Worm (Caenorhabditis elegans) whole organism, L2 larva: ENCODE results near the gene col-169.

Experiments used
- F13H6.1 ChIP-seq: sonication (generic microtip); optimal IDR thresholded peaks from 2 replicates; lab custom pipeline; 2016; ENCODE audit warnings: missing genetic modification characterization, missing compliant biosample characterization
- R02D3.7 ChIP-seq: fragments of 150-350 bp; optimal IDR thresholded peaks from 2 replicates; lab custom pipeline; 2014; ENCODE audit warnings: missing biosample characterization, missing genetic modification characterization
- Y55F3AM.14 ChIP-seq: fragments of 200-800 bp; sonication (Bioruptor generic); optimal IDR thresholded peaks from 2 replicates; lab custom pipeline; 2018; ENCODE audit warnings: mild to moderate bottlenecking, missing genetic modification characterization, missing compliant biosample characterization
- ZK546.5 ChIP-seq: sonication (generic microtip); optimal IDR thresholded peaks from 2 replicates; lab custom pipeline; 2017; ENCODE audit warnings: missing biosample characterization, missing genetic modification characterization
- alr-1 ChIP-seq: fragments of 150-350 bp; optimal IDR thresholded peaks from 2 replicates; lab custom pipeline; 2014; ENCODE audit warnings: missing biosample characterization, missing genetic modification characterization
- aly-2 ChIP-seq: fragments of 150-350 bp; optimal IDR thresholded peaks from 2 replicates; lab custom pipeline; 2014; ENCODE audit warnings: missing biosample characterization, missing genetic modification characterization
- ama-1 ChIP-seq: fragments of 150-350 bp; optimal IDR thresholded peaks from 2 replicates; lab custom pipeline; 2018; ENCODE audit warnings: inconsistent platforms
- blmp-1 ChIP-seq: sonication (generic microtip); optimal IDR thresholded peaks from 2 replicates; lab custom pipeline; 2017; ENCODE audit warnings: missing genetic modification characterization, mild to moderate bottlenecking, missing compliant biosample characterization, antibody characterized with exemption, moderate library complexity; ENCODE audit not compliant: insufficient read depth
- ceh-16 ChIP-seq: fragments of 150-350 bp; optimal IDR thresholded peaks from 2 replicates; lab custom pipeline; 2014; ENCODE audit warnings: missing biosample characterization, missing genetic modification characterization
- crh-2 ChIP-seq: sonication (generic microtip); optimal IDR thresholded peaks from 2 replicates; lab custom pipeline; 2017; ENCODE audit warnings: missing biosample characterization, missing genetic modification characterization
- egl-27 ChIP-seq: sonication (generic microtip); optimal IDR thresholded peaks from 3 replicates; lab custom pipeline; 2017; ENCODE audit warnings: missing biosample characterization, missing genetic modification reagents, missing genetic modification characterization
- elt-1 ChIP-seq: fragments of 150-350 bp; optimal IDR thresholded peaks from 2 replicates; lab custom pipeline; 2014; ENCODE audit warnings: missing biosample characterization, missing genetic modification characterization
- elt-3 ChIP-seq: sonication (generic microtip); optimal IDR thresholded peaks from 2 replicates; lab custom pipeline; 2017; ENCODE audit warnings: missing biosample characterization, missing genetic modification characterization
- fos-1 ChIP-seq: fragments of 150-350 bp; optimal IDR thresholded peaks from 2 replicates; lab custom pipeline; 2014; ENCODE audit warnings: missing biosample characterization, missing genetic modification characterization
- lin-11 ChIP-seq: fragments of 150-350 bp; sonication (generic microtip); optimal IDR thresholded peaks from 2 replicates; lab custom pipeline; 2014; ENCODE audit warnings: missing biosample characterization, missing genetic modification characterization, inconsistent platforms, mixed read lengths
- lin-13 ChIP-seq: fragments of 150-350 bp; optimal IDR thresholded peaks from 2 replicates; lab custom pipeline; 2014; ENCODE audit warnings: missing biosample characterization, missing genetic modification reagents, missing genetic modification characterization
- lin-39 ChIP-seq: fragments of 150-350 bp; optimal IDR thresholded peaks from 2 replicates; lab custom pipeline; 2014; ENCODE audit warnings: missing biosample characterization, missing genetic modification reagents, missing genetic modification characterization
- lsy-2 ChIP-seq, 2 experiments: fragments of 150-350 bp in 1 of 2; sonication (generic microtip) in 1 of 2; optimal IDR thresholded peaks; 2 replicates each; lab custom pipeline; 2014 to 2017; ENCODE audit warnings: missing biosample characterization in 2 of 2, missing genetic modification characterization in 2 of 2
- mbf-1 ChIP-seq: sonication (generic microtip); optimal IDR thresholded peaks from 2 replicates; lab custom pipeline; 2017; ENCODE audit warnings: missing biosample characterization, missing genetic modification characterization
- mdl-1 ChIP-seq, 2 experiments: fragments of 150-350 bp in 1 of 2; sonication (generic microtip) in 1 of 2; optimal IDR thresholded peaks; 2 replicates each; lab custom pipeline; 2017; ENCODE audit warnings: missing biosample characterization in 2 of 2, missing genetic modification characterization in 2 of 2
- nhr-11 ChIP-seq: fragments of 150-350 bp; optimal IDR thresholded peaks from 2 replicates; lab custom pipeline; 2014; ENCODE audit warnings: missing biosample characterization, missing genetic modification characterization
- nhr-12 ChIP-seq: fragments of 150-350 bp; optimal IDR thresholded peaks from 2 replicates; lab custom pipeline; 2014; ENCODE audit warnings: missing biosample characterization, missing genetic modification characterization
- nhr-129 ChIP-seq: fragments of 150-350 bp; optimal IDR thresholded peaks from 2 replicates; lab custom pipeline; 2014; ENCODE audit warnings: missing biosample characterization, missing genetic modification characterization
- nhr-21 ChIP-seq: fragments of 150-350 bp; optimal IDR thresholded peaks from 2 replicates; lab custom pipeline; 2014; ENCODE audit warnings: missing biosample characterization, missing genetic modification characterization
- nhr-23 ChIP-seq: fragments of 150-350 bp; optimal IDR thresholded peaks from 2 replicates; lab custom pipeline; 2014; ENCODE audit warnings: missing biosample characterization, missing genetic modification reagents, missing genetic modification characterization
- nhr-25 ChIP-seq: fragments of 150-350 bp; sonication (generic microtip); optimal IDR thresholded peaks from 3 replicates; lab custom pipeline; 2014; ENCODE audit warnings: missing biosample characterization, missing genetic modification characterization
- nhr-6 ChIP-seq: fragments of 150-350 bp; optimal IDR thresholded peaks from 2 replicates; lab custom pipeline; 2014; ENCODE audit warnings: missing biosample characterization, missing genetic modification characterization
- nhr-77 ChIP-seq: fragments of 150-350 bp; optimal IDR thresholded peaks from 2 replicates; lab custom pipeline; 2014; ENCODE audit warnings: missing biosample characterization, missing genetic modification characterization
- peb-1 ChIP-seq: fragments of 150-350 bp; optimal IDR thresholded peaks from 2 replicates; lab custom pipeline; 2014; ENCODE audit warnings: missing biosample characterization, missing genetic modification characterization
- sem-4 ChIP-seq: fragments of 150-350 bp; optimal IDR thresholded peaks from 2 replicates; lab custom pipeline; 2014; ENCODE audit warnings: missing biosample characterization, missing genetic modification reagents, missing genetic modification characterization
- skn-1 ChIP-seq: sonication (generic microtip); optimal IDR thresholded peaks from 2 replicates; lab custom pipeline; 2017; ENCODE audit warnings: missing biosample characterization, missing genetic modification characterization
- sma-3 ChIP-seq: sonication (generic microtip); optimal IDR thresholded peaks from 2 replicates; lab custom pipeline; 2016; ENCODE audit warnings: missing genetic modification reagents, missing genetic modification characterization, missing compliant biosample characterization
- sma-9 ChIP-seq, 2 experiments: fragments of 150-350 bp in 1 of 2; sonication (generic microtip) in 1 of 2; optimal IDR thresholded peaks; 2 replicates each; lab custom pipeline; 2014 to 2016; ENCODE audit warnings: missing genetic modification characterization in 2 of 2, mild to moderate bottlenecking in 1 of 2, missing biosample characterization in 1 of 2, missing compliant biosample characterization in 1 of 2, missing genetic modification reagents in 1 of 2, moderate library complexity in 1 of 2
- snpc-4 ChIP-seq: fragments of 150-350 bp; optimal IDR thresholded peaks from 2 replicates; lab custom pipeline; 2014; ENCODE audit warnings: missing biosample characterization, missing genetic modification characterization
- unc-39 ChIP-seq: fragments of 150-350 bp; optimal IDR thresholded peaks from 2 replicates; lab custom pipeline; 2014; ENCODE audit warnings: missing biosample characterization, missing genetic modification characterization
- unc-55 ChIP-seq: fragments of 150-350 bp; sonication (generic microtip); optimal IDR thresholded peaks from 3 replicates; lab custom pipeline; 2014; ENCODE audit warnings: missing biosample characterization, missing genetic modification reagents, missing genetic modification characterization
- unc-62 ChIP-seq: fragments of 150-350 bp; optimal IDR thresholded peaks from 2 replicates; lab custom pipeline; 2014; ENCODE audit warnings: missing biosample characterization, missing genetic modification reagents, missing genetic modification characterization
- zag-1 ChIP-seq: fragments of 150-350 bp; optimal IDR thresholded peaks from 2 replicates; lab custom pipeline; 2014; ENCODE audit warnings: missing biosample characterization, missing genetic modification characterization
- ztf-1 ChIP-seq: fragments of 200-800 bp; sonication (Bioruptor generic); conservative IDR thresholded peaks from 2 replicates; pipeline ENCODE4 v1.3.6; 2022; ENCODE audit warnings: missing genetic modification characterization, missing compliant biosample characterization
- ztf-11 ChIP-seq: sonication (generic microtip); optimal IDR thresholded peaks from 2 replicates; lab custom pipeline; 2017; ENCODE audit warnings: missing biosample characterization, missing genetic modification characterization
- ztf-4 ChIP-seq: fragments of 150-350 bp; optimal IDR thresholded peaks from 2 replicates; lab custom pipeline; 2014; ENCODE audit warnings: missing biosample characterization, missing genetic modification characterization

The col-169 gene

ce11 chrX:6280998-6281397 is 48.0 kb upstream of the col-169 start (continued):
- TF ChIP-seq ztf-11 (tag; lab: Kevin White, UChicago) (no peak), blmp-1 (tag; lab: Kevin White, UChicago) (peak; percentile 16), ztf-4 (tag; lab: Kevin White, UChicago) (no peak), egl-27 (no peak), crh-2 (peak; percentile 45), unc-39 (tag; lab: Kevin White, UChicago) (no peak), zag-1 (tag; lab: Kevin White, UChicago) (no peak), unc-62 (GFP tag; lab: Kevin White, UChicago) (no peak), Y55F3AM.14 (GFP tag; lab: Kevin White, UChicago) (no peak), nhr-11 (tag; lab: Kevin White, UChicago) (no peak), unc-55 (GFP tag; lab: Kevin White, UChicago) (no peak), mbf-1 (tag; lab: Kevin White, UChicago) (no peak)

DNA sequence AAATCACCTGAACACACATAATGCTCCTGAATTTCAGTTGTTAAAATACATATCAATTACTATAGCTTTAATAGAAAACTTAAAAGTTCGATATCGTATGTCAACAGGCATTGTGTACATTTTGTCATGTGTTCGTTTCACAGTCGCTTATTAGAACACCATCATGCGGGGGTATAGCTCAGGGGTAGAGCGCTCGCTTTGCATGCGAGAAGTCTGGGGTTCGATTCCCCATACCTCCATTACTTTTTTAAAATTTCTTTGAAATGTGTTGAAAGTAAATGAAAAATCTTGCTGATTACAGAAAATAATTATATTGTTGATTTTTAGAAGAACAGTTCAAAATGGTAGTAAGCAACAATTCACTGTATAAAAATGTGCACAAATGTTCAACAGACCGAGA is 42.8 kb upstream of the col-169 start:
- TF ChIP-seq R02D3.7 (tag; lab: Kevin White, UChicago) (no peak), nhr-6 (tag; lab: Kevin White, UChicago) (no peak), crh-2 (peak; percentile 32), sma-3 (peak; percentile 48), nhr-21 (peak; percentile 8), sma-9 (GFP tag; optimal IDR thresholded peaks at IDR 0.05; lab: Kevin White, UChicago) (peak; percentile 37), sma-9 (tag; optimal IDR thresholded peaks at IDR 0.05; lab: Kevin White, UChicago) (no peak), nhr-11 (tag; lab: Kevin White, UChicago) (peak; percentile 30), fos-1 (tag; lab: Kevin White, UChicago) (peak; percentile 45)

- TF ChIP-seq nhr-21 (no peak), egl-27 (no peak), lin-13 (no peak), nhr-23 (tag; lab: Kevin White, UChicago) (no peak), F13H6.1 (no peak), fos-1 (tag; lab: Kevin White, UChicago) (no peak), ztf-1 (GFP tag; lab: Robert Waterston, UW) (no peak), blmp-1 (tag; lab: Kevin White, UChicago) (no peak), alr-1 (tag; lab: Kevin White, UChicago) (no peak), nhr-11 (tag; lab: Kevin White, UChicago) (no peak)
Observed at ce11 chrX:6289038-6289437, 39.9 kb upstream of the col-169 start.

DNA sequence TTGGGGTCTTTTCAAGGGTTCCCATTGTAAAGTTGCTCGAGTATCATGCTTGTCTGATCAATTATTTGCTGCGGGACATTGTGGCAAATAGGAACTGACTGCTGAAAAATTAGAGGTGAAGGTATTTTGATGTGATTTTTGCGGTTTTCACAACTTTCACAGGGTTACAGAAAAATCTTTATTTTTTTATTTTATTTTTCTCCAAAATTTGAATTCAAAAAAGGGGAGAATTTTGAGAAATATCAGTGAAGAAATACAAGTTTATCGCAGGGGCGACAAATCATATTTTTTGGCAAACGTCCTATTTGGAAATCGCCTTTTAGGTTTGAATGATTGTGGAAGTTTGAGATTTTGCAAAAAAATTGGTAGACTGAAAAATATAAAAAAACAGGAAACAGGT is 37.3 kb upstream of the col-169 start, which contains the start of gene lev-9:
Gene lev-9 (minus strand): TSS at position 101 of the 400 bp plus-strand sequence.
- TF ChIP-seq aly-2 (tag; lab: Kevin White, UChicago) (no peak), nhr-25 (tag; lab: Kevin White, UChicago) (no peak), skn-1 (tag; lab: Kevin White, UChicago) (no peak), lsy-2 (tag; optimal IDR thresholded peaks at IDR 0.05; lab: Kevin White, UChicago) (no peak), fos-1 (tag; lab: Kevin White, UChicago) (no peak), mdl-1 (tag; optimal IDR thresholded peaks at IDR 0.05; lab: Kevin White, UChicago) (no peak), nhr-21 (no peak), nhr-12 (no peak), elt-3 (tag; lab: Kevin White, UChicago) (no peak), ztf-11 (tag; lab: Kevin White, UChicago) (no peak), ama-1 (no peak), sma-9 (GFP tag; optimal IDR thresholded peaks at IDR 0.05; lab: Kevin White, UChicago) (no peak), sma-9 (tag; optimal IDR thresholded peaks at IDR 0.05; lab: Kevin White, UChicago) (no peak), mbf-1 (tag; lab: Kevin White, UChicago) (no peak), peb-1 (tag; lab: Kevin White, UChicago) (no peak), crh-2 (no peak), snpc-4 (no peak), unc-62 (GFP tag; lab: Kevin White, UChicago) (no peak), egl-27 (no peak), sem-4 (tag; lab: Kevin White, UChicago) (no peak), nhr-129 (no peak)

- TF ChIP-seq sma-3 (peak; percentile 36), elt-1 (tag; lab: Kevin White, UChicago) (no peak), lin-39 (tag; lab: Kevin White, UChicago) (no peak), crh-2 (peak; percentile 52), ZK546.5 (no peak), F13H6.1 (peak; percentile 60), egl-27 (no peak), nhr-23 (tag; lab: Kevin White, UChicago) (no peak), lsy-2 (tag; optimal IDR thresholded peaks at IDR 0.05; lab: Kevin White, UChicago) (peak in 1 of 2 experiments; percentile 47), lin-11 (peak; percentile 59), nhr-12 (no peak), nhr-77 (tag; lab: Kevin White, UChicago) (no peak), ama-1 (no peak), peb-1 (tag; lab: Kevin White, UChicago) (no peak), ztf-4 (tag; lab: Kevin White, UChicago) (no peak), ztf-1 (GFP tag; lab: Robert Waterston, UW) (no peak), elt-3 (tag; lab: Kevin White, UChicago) (no peak), sma-9 (GFP tag; optimal IDR thresholded peaks at IDR 0.05; lab: Kevin White, UChicago) (peak; percentile 63), sma-9 (tag; optimal IDR thresholded peaks at IDR 0.05; lab: Kevin White, UChicago) (no peak), zag-1 (tag; lab: Kevin White, UChicago) (no peak), nhr-6 (tag; lab: Kevin White, UChicago) (peak; percentile 17), unc-55 (GFP tag; lab: Kevin White, UChicago) (peak; percentile 67), skn-1 (tag; lab: Kevin White, UChicago) (no peak), mdl-1 (tag; optimal IDR thresholded peaks at IDR 0.05; lab: Kevin White, UChicago) (no peak), ceh-16 (tag; lab: Kevin White, UChicago) (peak; percentile 15), Y55F3AM.14 (GFP tag; lab: Kevin White, UChicago) (peak; percentile 50), blmp-1 (tag; lab: Kevin White, UChicago) (no peak)
Observed at ce11 chrX:6292143-6292542, 36.8 kb upstream of the col-169 start.
